Worm (Caenorhabditis elegans) whole organism, young adult: ENCODE results near the gene R06B9.5.

Experiments used
- B0035.1 ChIP-seq: sonication (generic microtip); optimal IDR thresholded peaks from 2 replicates; lab custom pipeline; 2016; ENCODE audit warnings: missing genetic modification characterization, mild to moderate bottlenecking, missing compliant biosample characterization, missing genotype, missing genetic modification reagents
- C17E4.6 ChIP-seq: fragments of 200-800 bp; sonication (Bioruptor generic); IDR thresholded peaks from 2 replicates; pipeline ENCODE4 v1.3.6; 2022; ENCODE audit warnings: missing genetic modification reagents, missing genetic modification characterization, missing compliant biosample characterization
- D2030.7 ChIP-seq: fragments of 200-800 bp; sonication (Bioruptor generic); IDR thresholded peaks from 2 replicates; pipeline ENCODE4 v1.3.6; 2022; ENCODE audit warnings: missing genetic modification reagents, missing genetic modification characterization, missing compliant biosample characterization
- F10E7.11 ChIP-seq: sonication (generic microtip); optimal IDR thresholded peaks from 2 replicates; lab custom pipeline; 2017; ENCODE audit warnings: mild to moderate bottlenecking, missing genetic modification characterization, moderate library complexity, missing compliant biosample characterization
- F22D6.2 ChIP-seq: sonication (generic microtip); optimal IDR thresholded peaks from 2 replicates; lab custom pipeline; 2016; ENCODE audit warnings: mild to moderate bottlenecking, missing genetic modification characterization, missing compliant biosample characterization
- F23B12.7 ChIP-seq: sonication (generic microtip); optimal IDR thresholded peaks from 2 replicates; lab custom pipeline; 2017; ENCODE audit warnings: missing genetic modification characterization, mild to moderate bottlenecking, missing compliant biosample characterization, antibody characterized with exemption, moderate library complexity; ENCODE audit not compliant: insufficient read depth
- Y53F4B.3 ChIP-seq: fragments of 200-800 bp; sonication (Bioruptor generic); IDR thresholded peaks from 2 replicates; pipeline ENCODE4 v1.3.6; 2022; ENCODE audit warnings: missing genetic modification reagents, missing genetic modification characterization, missing compliant biosample characterization
- Y56A3A.18 ChIP-seq: fragments of 200-800 bp; sonication (Bioruptor generic); IDR thresholded peaks from 2 replicates; pipeline ENCODE4 v1.3.6; 2022; ENCODE audit warnings: missing genetic modification reagents, missing genetic modification characterization, missing compliant biosample characterization
- Y79H2A.3 ChIP-seq: fragments of 200-800 bp; sonication (Bioruptor generic); conservative IDR thresholded peaks from 2 replicates; pipeline ENCODE4 v1.3.6; 2022; ENCODE audit warnings: missing genetic modification reagents, missing genetic modification characterization, missing compliant biosample characterization
- ZK185.1 ChIP-seq: sonication (generic microtip); optimal IDR thresholded peaks from 2 replicates; lab custom pipeline; 2016; ENCODE audit warnings: mild to moderate bottlenecking, missing genetic modification characterization, missing compliant biosample characterization; ENCODE audit not compliant: poor library complexity, severe bottlenecking
- akir-1 ChIP-seq: fragments of 200-800 bp; sonication (Bioruptor generic); optimal IDR thresholded peaks from 2 replicates; lab custom pipeline; 2018; ENCODE audit warnings: mild to moderate bottlenecking, missing genetic modification characterization, moderate library complexity, missing compliant biosample characterization
- aptf-3 ChIP-seq: fragments of 200-800 bp; sonication (Bioruptor generic); IDR thresholded peaks from 2 replicates; pipeline ENCODE4 v1.3.6; 2022; ENCODE audit warnings: missing genetic modification characterization, missing compliant biosample characterization
- die-1 ChIP-seq: sonication (generic microtip); optimal IDR thresholded peaks from 2 replicates; lab custom pipeline; 2016; ENCODE audit warnings: missing genotype, mild to moderate bottlenecking, missing genetic modification characterization, missing compliant biosample characterization
- dox-1 ChIP-seq: fragments of 200-800 bp; sonication (Bioruptor generic); IDR thresholded peaks from 2 replicates; pipeline ENCODE4 v1.3.6; 2022; ENCODE audit warnings: missing genetic modification reagents, missing genetic modification characterization, missing compliant biosample characterization
- efl-1 ChIP-seq: fragments of 150-350 bp; optimal IDR thresholded peaks from 2 replicates; lab custom pipeline; 2014; ENCODE audit warnings: missing biosample characterization, missing genetic modification reagents, missing genetic modification characterization
- egl-44 ChIP-seq: fragments of 200-800 bp; sonication (Bioruptor generic); IDR thresholded peaks from 2 replicates; pipeline ENCODE4 v1.3.6; 2022; ENCODE audit warnings: missing genetic modification reagents, missing genetic modification characterization, missing compliant biosample characterization
- ekl-4 ChIP-seq: fragments of 200-800 bp; sonication (Bioruptor generic); IDR thresholded peaks from 2 replicates; pipeline ENCODE4 v1.3.6; 2022; ENCODE audit warnings: missing genetic modification reagents, missing genetic modification characterization, missing compliant biosample characterization
- ets-4 ChIP-seq: fragments of 200-800 bp; sonication (Bioruptor generic); optimal IDR thresholded peaks from 2 replicates; lab custom pipeline; 2018; ENCODE audit warnings: mild to moderate bottlenecking, missing genetic modification characterization, missing compliant biosample characterization
- gei-17 ChIP-seq: fragments of 200-800 bp; sonication (Bioruptor generic); optimal IDR thresholded peaks from 2 replicates; lab custom pipeline; 2018; ENCODE audit warnings: mild to moderate bottlenecking, missing genetic modification characterization, missing compliant biosample characterization
- lag-1 ChIP-seq: fragments of 200-800 bp; sonication (Bioruptor generic); IDR thresholded peaks from 2 replicates; pipeline ENCODE4 v1.3.6; 2022; ENCODE audit warnings: missing genetic modification reagents, missing genetic modification characterization, missing compliant biosample characterization
- let-607 ChIP-seq, 2 experiments: fragments of 200-800 bp in 1 of 2; sonication (Bioruptor generic) in 1 of 2; sonication (generic microtip) in 1 of 2; optimal IDR thresholded peaks; 2 replicates each; lab custom pipeline; 2016 to 2018; ENCODE audit warnings: mild to moderate bottlenecking in 2 of 2, missing compliant biosample characterization in 2 of 2, missing genetic modification characterization in 2 of 2, moderate library complexity in 2 of 2, missing genotype in 1 of 2
- lin-35 ChIP-seq, 3 experiments: fragments of 150-350 bp in 2 of 3; sonication (generic microtip) in 1 of 3; optimal IDR thresholded peaks; 2 replicates each; lab custom pipeline; 2014 to 2018; ENCODE audit warnings: missing biosample characterization in 3 of 3, missing genetic modification characterization in 3 of 3, missing genetic modification reagents in 3 of 3
- lin-54 ChIP-seq: fragments of 200-800 bp; sonication (Bioruptor generic); optimal IDR thresholded peaks from 2 replicates; lab custom pipeline; 2018; ENCODE audit warnings: mild to moderate bottlenecking, missing genetic modification characterization, missing compliant biosample characterization
- lir-1 ChIP-seq: fragments of 200-800 bp; sonication (Bioruptor generic); conservative IDR thresholded peaks from 2 replicates; pipeline ENCODE4 v1.3.6; 2022; ENCODE audit warnings: missing genetic modification reagents, missing genetic modification characterization, missing compliant biosample characterization
- madf-10 ChIP-seq: sonication (generic microtip); optimal IDR thresholded peaks from 2 replicates; lab custom pipeline; 2016; ENCODE audit warnings: mild to moderate bottlenecking, missing genetic modification characterization, missing compliant biosample characterization
- madf-3 ChIP-seq: fragments of 200-800 bp; sonication (Bioruptor generic); IDR thresholded peaks from 2 replicates; pipeline ENCODE4 v1.3.6; 2022; ENCODE audit warnings: missing genetic modification reagents, missing genetic modification characterization, missing compliant biosample characterization
- madf-6 ChIP-seq: fragments of 200-800 bp; sonication (Bioruptor generic); IDR thresholded peaks from 2 replicates; pipeline ENCODE4 v1.3.6; 2022; ENCODE audit warnings: missing genetic modification reagents, missing genetic modification characterization, missing compliant biosample characterization
- mes-4 ChIP-seq: sonication (generic microtip); optimal IDR thresholded peaks from 2 replicates; lab custom pipeline; 2016; ENCODE audit warnings: missing genotype, missing genetic modification characterization, missing compliant biosample characterization
- mxl-1 ChIP-seq: sonication (generic microtip); optimal IDR thresholded peaks from 2 replicates; lab custom pipeline; 2016; ENCODE audit warnings: missing genetic modification characterization, missing compliant biosample characterization
- nhr-27 ChIP-seq: fragments of 200-800 bp; sonication (Bioruptor generic); optimal IDR thresholded peaks from 2 replicates; lab custom pipeline; 2018; ENCODE audit warnings: mild to moderate bottlenecking, missing genetic modification characterization, moderate library complexity, missing compliant biosample characterization
- nhr-80 ChIP-seq: sonication (generic microtip); optimal IDR thresholded peaks from 2 replicates; lab custom pipeline; 2016; ENCODE audit warnings: missing genetic modification characterization, missing compliant biosample characterization
- rec-8 ChIP-seq, 2 experiments: sonication (generic microtip); optimal IDR thresholded peaks; 2 replicates each; lab custom pipeline; 2016; ENCODE audit warnings: mild to moderate bottlenecking in 2 of 2, missing genetic modification characterization in 2 of 2, missing genetic modification reagents in 2 of 2, missing genotype in 2 of 2, missing biosample characterization in 1 of 2, missing compliant biosample characterization in 1 of 2, moderate library complexity in 1 of 2
- repo-1 ChIP-seq: sonication (generic microtip); optimal IDR thresholded peaks from 2 replicates; lab custom pipeline; 2017; ENCODE audit warnings: mild to moderate bottlenecking, missing genetic modification characterization, missing compliant biosample characterization
- rpc-1 ChIP-seq, 2 experiments: fragments of 150-350 bp in 1 of 2; sonication (generic microtip) in 1 of 2; optimal IDR thresholded peaks; 2 replicates each; lab custom pipeline; 2014 to 2018; ENCODE audit warnings: missing biosample characterization in 1 of 2, missing genetic modification characterization in 1 of 2, missing genetic modification reagents in 1 of 2, missing genotype in 1 of 2
- sea-2 ChIP-seq: fragments of 200-800 bp; sonication (Bioruptor generic); IDR thresholded peaks from 2 replicates; pipeline ENCODE4 v1.3.6; 2022; ENCODE audit warnings: missing genetic modification characterization, missing compliant biosample characterization
- sptf-2 ChIP-seq: fragments of 200-800 bp; sonication (Bioruptor generic); optimal IDR thresholded peaks from 2 replicates; lab custom pipeline; 2018; ENCODE audit warnings: mild to moderate bottlenecking, missing genetic modification characterization, missing compliant biosample characterization
- tbp1 ChIP-seq: fragments of 200-800 bp; sonication (Bioruptor generic); optimal IDR thresholded peaks from 2 replicates; lab custom pipeline; 2018; ENCODE audit warnings: mild to moderate bottlenecking, missing genetic modification characterization, missing compliant biosample characterization
- unc-130 ChIP-seq: sonication (generic microtip); optimal IDR thresholded peaks from 2 replicates; lab custom pipeline; 2016; ENCODE audit warnings: missing genetic modification reagents, missing genetic modification characterization, missing compliant biosample characterization
- xnd-1 ChIP-seq: sonication (generic microtip); optimal IDR thresholded peaks from 2 replicates; lab custom pipeline; 2016; ENCODE audit warnings: missing genotype, missing genetic modification reagents, missing genetic modification characterization, missing compliant biosample characterization
- zfh-2 ChIP-seq: fragments of 200-800 bp; sonication (Bioruptor generic); conservative IDR thresholded peaks from 2 replicates; pipeline ENCODE4 v1.3.6; 2022; ENCODE audit warnings: missing genetic modification reagents, missing genetic modification characterization, missing compliant biosample characterization
- ztf-22 ChIP-seq: fragments of 200-800 bp; sonication (Bioruptor generic); optimal IDR thresholded peaks from 2 replicates; lab custom pipeline; 2018; ENCODE audit warnings: mild to moderate bottlenecking, missing genetic modification characterization, moderate library complexity, missing compliant biosample characterization
- ztf-28 ChIP-seq: fragments of 200-800 bp; sonication (Bioruptor generic); IDR thresholded peaks from 2 replicates; pipeline ENCODE4 v1.3.6; 2022; ENCODE audit warnings: missing genetic modification reagents, missing genetic modification characterization, missing compliant biosample characterization
- ztf-3 ChIP-seq: fragments of 200-800 bp; sonication (Bioruptor generic); optimal IDR thresholded peaks from 2 replicates; lab custom pipeline; 2018; ENCODE audit warnings: mild to moderate bottlenecking, missing genetic modification characterization, missing compliant biosample characterization

R06B9.5 gene

ce11 chrII:13715333-13715732, 20.8 kb upstream of the R06B9.5 start:
- TF ChIP-seq ekl-4 (GFP tag; lab: Robert Waterston, UW) (no peak), madf-6 (GFP tag; lab: Robert Waterston, UW) (no peak), rec-8 (tag; optimal IDR thresholded peaks at IDR 0.05; lab: Kevin White, UChicago) (no peak), ztf-3 (no peak), ztf-28 (no peak), dox-1 (GFP tag; lab: Robert Waterston, UW) (no peak), F10E7.11 (tag; lab: Kevin White, UChicago) (no peak), mes-4 (tag; lab: Kevin White, UChicago) (no peak), let-607 (tag; optimal IDR thresholded peaks at IDR 0.05; lab: Kevin White, UChicago) (no peak), akir-1 (GFP tag; lab: Kevin White, UChicago) (no peak), aptf-3 (GFP tag; lab: Robert Waterston, UW) (no peak), xnd-1 (tag; lab: Kevin White, UChicago) (no peak), egl-44 (GFP tag; lab: Robert Waterston, UW) (no peak), madf-10 (tag; lab: Kevin White, UChicago) (no peak), D2030.7 (no peak), F23B12.7 (tag; lab: Kevin White, UChicago) (no peak), gei-17 (no peak), Y79H2A.3 (GFP tag; lab: Robert Waterston, UW) (no peak), mxl-1 (tag; lab: Kevin White, UChicago) (no peak)
- TF ChIP-seq, all 124 proteins: peak for 0

ce11 chrII:13715733-13716132, 20.4 kb upstream of the R06B9.5 start, which contains the start of gene zipt-2.3:
zipt-2.3 (minus strand) TSS chrII:13715879.
- TF ChIP-seq nhr-80 (tag; lab: Kevin White, UChicago) (peak; percentile 85), xnd-1 (tag; lab: Kevin White, UChicago) (no peak)

ce11 chrII:13717393-13718367, 18.4 kb upstream of the R06B9.5 start:
- no peak for TF ChIP-seq sptf-2 (GFP tag; lab: Kevin White, UChicago)
- TF ChIP-seq Y53F4B.3, result no peak
- no peak for TF ChIP-seq Y56A3A.18 (GFP tag; lab: Robert Waterston, UW)
- TF ChIP-seq C17E4.6 (GFP tag; lab: Robert Waterston, UW), result no peak
- no peak for TF ChIP-seq sea-2 (GFP tag; lab: Robert Waterston, UW)
- TF ChIP-seq F22D6.2, result no peak
- TF ChIP-seq zfh-2 (GFP tag; lab: Robert Waterston, UW), result peak; percentile 30; the same call in 1 of the 2 replicates
- no peak for TF ChIP-seq lag-1
- TF ChIP-seq ZK185.1 (tag; lab: Kevin White, UChicago), result no peak
- TF ChIP-seq unc-130 (GFP tag; lab: Kevin White, UChicago), result no peak
- no peak for TF ChIP-seq lin-35 (GFP tag; optimal IDR thresholded peaks at IDR 0.05; lab: Kevin White, UChicago)
- TF ChIP-seq lir-1 (GFP tag; lab: Robert Waterston, UW), result no peak
- TF ChIP-seq tbp1 (GFP tag; lab: Kevin White, UChicago), result peak; percentile 60
- TF ChIP-seq rpc-1 (optimal IDR thresholded peaks at IDR 0.05; lab: Kevin White, UChicago), result no peak
- TF ChIP-seq rpc-1 (tag; optimal IDR thresholded peaks at IDR 0.05; lab: Kevin White, UChicago), result no peak
- peak; percentile 28 for TF ChIP-seq lin-54
- no peak for TF ChIP-seq nhr-27 (tag; lab: Kevin White, UChicago)
- TF ChIP-seq ets-4, result no peak
- TF ChIP-seq efl-1 (GFP tag; lab: Kevin White, UChicago), result peak; percentile 50
- TF ChIP-seq ztf-22, result no peak
- TF ChIP-seq madf-3 (GFP tag; lab: Robert Waterston, UW), result 0 out of 2 replicates have a peak, but pooled peaks have one; percentile 22
- TF ChIP-seq die-1, result no peak
- no peak for TF ChIP-seq B0035.1 (tag; lab: Kevin White, UChicago)
- no peak for TF ChIP-seq repo-1 (tag; lab: Kevin White, UChicago)
